Worm (Caenorhabditis elegans) whole organism, L1 larva: ENCODE data around the gene klf-1.
A peak's percentile ranks its signal among the peaks of the same experiment; 100 is the strongest.

Experiments used
- C04F5.9 ChIP-seq: sonication (generic microtip); optimal IDR thresholded peaks from 2 replicates; lab custom pipeline; 2016; ENCODE audit warnings: missing genetic modification characterization, missing compliant biosample characterization
- C34B4.2 ChIP-seq: sonication (generic microtip); optimal IDR thresholded peaks from 2 replicates; lab custom pipeline; 2017; ENCODE audit warnings: mild to moderate bottlenecking, missing genetic modification characterization, missing compliant biosample characterization
- F16B12.6 ChIP-seq: fragments of 150-350 bp; optimal IDR thresholded peaks from 2 replicates; lab custom pipeline; 2014; ENCODE audit warnings: missing biosample characterization, missing genetic modification characterization
- aha-1 ChIP-seq: fragments of 150-350 bp; optimal IDR thresholded peaks from 2 replicates; lab custom pipeline; 2014; ENCODE audit warnings: missing biosample characterization, missing genetic modification characterization
- alr-1 ChIP-seq: fragments of 200-800 bp; sonication (Bioruptor generic); optimal IDR thresholded peaks from 2 replicates; lab custom pipeline; 2018; ENCODE audit warnings: borderline replicate concordance, mild to moderate bottlenecking, missing genetic modification characterization, missing compliant biosample characterization
- aly-2 ChIP-seq: fragments of 150-350 bp; optimal IDR thresholded peaks from 2 replicates; lab custom pipeline; 2014; ENCODE audit warnings: missing biosample characterization, missing genetic modification characterization
- ama-1 ChIP-seq: fragments of 150-350 bp; optimal IDR thresholded peaks from 2 replicates; lab custom pipeline; 2014
- blmp-1 ChIP-seq: fragments of 150-350 bp; optimal IDR thresholded peaks from 2 replicates; lab custom pipeline; 2014; ENCODE audit warnings: missing biosample characterization, missing genetic modification characterization
- ceh-82 ChIP-seq, 3 experiments: fragments of 150-350 bp in 1 of 3; sonication (generic microtip) in 2 of 3; optimal IDR thresholded peaks; 2 replicates each; lab custom pipeline; 2014 to 2017; ENCODE audit warnings: missing biosample characterization in 3 of 3, missing genetic modification characterization in 3 of 3
- ceh-90 ChIP-seq: sonication (generic microtip); optimal IDR thresholded peaks from 2 replicates; lab custom pipeline; 2016; ENCODE audit warnings: missing genetic modification characterization, missing compliant biosample characterization
- dpl-1 ChIP-seq, 3 experiments: fragments of 150-350 bp in 2 of 3; sonication (generic microtip) in 1 of 3; optimal IDR thresholded peaks; 2 replicates each; lab custom pipeline; 2014 to 2017; ENCODE audit warnings: missing biosample characterization in 3 of 3, missing genetic modification characterization in 3 of 3, missing genetic modification reagents in 3 of 3
- efl-1 ChIP-seq, 4 experiments: fragments of 150-350 bp; optimal IDR thresholded peaks in 3 of 4; peaks in 1 of 4; 1 replicate in 1 of 4; 2 replicates in 3 of 4; lab custom pipeline; 2014; ENCODE audit warnings: missing biosample characterization in 2 of 4, missing genetic modification characterization in 2 of 4, missing genetic modification reagents in 2 of 4
- efl-3 ChIP-seq: fragments of 200-800 bp; sonication (Bioruptor generic); optimal IDR thresholded peaks from 2 replicates; lab custom pipeline; 2018; ENCODE audit warnings: mild to moderate bottlenecking, missing genetic modification characterization, missing compliant biosample characterization
- egl-27 ChIP-seq, 2 experiments: fragments of 150-350 bp in 1 of 2; sonication (generic microtip); optimal IDR thresholded peaks; 3 replicates each; lab custom pipeline; 2017 to 2018; ENCODE audit warnings: missing biosample characterization in 2 of 2, missing genetic modification characterization in 2 of 2, missing genetic modification reagents in 2 of 2
- elt-2 ChIP-seq: sonication (generic microtip); optimal IDR thresholded peaks from 2 replicates; lab custom pipeline; 2016; ENCODE audit warnings: missing genetic modification characterization, mild to moderate bottlenecking, inconsistent platforms, missing compliant biosample characterization, missing genetic modification reagents
- elt-3 ChIP-seq, 6 experiments: fragments of 150-350 bp in 1 of 6; sonication (generic microtip); optimal IDR thresholded peaks; 2 replicates each; lab custom pipeline; 2017 to 2018; ENCODE audit warnings: missing biosample characterization in 6 of 6, missing genetic modification characterization in 6 of 6, inconsistent platforms in 1 of 6
- ets-5 ChIP-seq: fragments of 200-800 bp; sonication (Bioruptor generic); IDR thresholded peaks from 2 replicates; pipeline ENCODE4 v1.3.6; 2022; ENCODE audit warnings: missing genetic modification characterization, missing compliant biosample characterization
- fkh-4 ChIP-seq: sonication (generic microtip); optimal IDR thresholded peaks from 2 replicates; lab custom pipeline; 2016; ENCODE audit warnings: missing compliant biosample characterization, missing genetic modification characterization, borderline replicate concordance
- fkh-8 ChIP-seq: sonication (generic microtip); optimal IDR thresholded peaks from 2 replicates; lab custom pipeline; 2016; ENCODE audit warnings: mild to moderate bottlenecking, missing genetic modification characterization, missing compliant biosample characterization
- fos-1 ChIP-seq: fragments of 150-350 bp; optimal IDR thresholded peaks from 2 replicates; lab custom pipeline; 2014; ENCODE audit warnings: missing biosample characterization, missing genetic modification characterization
- grh-1 ChIP-seq: fragments of 200-800 bp; sonication (Bioruptor generic); IDR thresholded peaks from 2 replicates; pipeline ENCODE4 v1.3.6; 2022; ENCODE audit warnings: missing genetic modification reagents, missing genetic modification characterization, missing compliant biosample characterization
- hlh-4 ChIP-seq: sonication (generic microtip); optimal IDR thresholded peaks from 2 replicates; lab custom pipeline; 2016; ENCODE audit warnings: mild to moderate bottlenecking, missing genetic modification characterization, missing compliant biosample characterization
- irx-1 ChIP-seq: sonication (generic microtip); optimal IDR thresholded peaks from 2 replicates; lab custom pipeline; 2016; ENCODE audit warnings: missing genetic modification characterization, missing compliant biosample characterization
- isw-1 ChIP-seq: fragments of 200-800 bp; sonication (Bioruptor generic); IDR thresholded peaks from 2 replicates; pipeline ENCODE4 v1.3.6; 2022; ENCODE audit warnings: missing genetic modification characterization, missing compliant biosample characterization
- lin-13 ChIP-seq: fragments of 150-350 bp; optimal IDR thresholded peaks from 2 replicates; lab custom pipeline; 2014; ENCODE audit warnings: missing biosample characterization, missing genetic modification reagents, missing genetic modification characterization
- lin-14 ChIP-seq: fragments of 200-800 bp; sonication (Bioruptor generic); optimal IDR thresholded peaks from 2 replicates; lab custom pipeline; 2018; ENCODE audit warnings: mild to moderate bottlenecking, missing genetic modification characterization, moderate library complexity, missing compliant biosample characterization
- lin-15B ChIP-seq: fragments of 150-350 bp; sonication (generic microtip); optimal IDR thresholded peaks from 3 replicates; lab custom pipeline; 2014; ENCODE audit warnings: missing biosample characterization, missing genetic modification characterization
- lin-35 ChIP-seq, 2 experiments: fragments of 150-350 bp; optimal IDR thresholded peaks; 2 replicates each; lab custom pipeline; 2014; ENCODE audit warnings: missing biosample characterization in 2 of 2, missing genetic modification characterization in 2 of 2, missing genetic modification reagents in 2 of 2
- lin-39 ChIP-seq: fragments of 150-350 bp; optimal IDR thresholded peaks from 2 replicates; lab custom pipeline; 2014; ENCODE audit warnings: missing biosample characterization, missing genetic modification reagents, missing genetic modification characterization
- lir-3 ChIP-seq: sonication (generic microtip); optimal IDR thresholded peaks from 2 replicates; lab custom pipeline; 2016; ENCODE audit warnings: mild to moderate bottlenecking, missing genetic modification characterization, moderate library complexity, missing compliant biosample characterization; ENCODE audit not compliant: poor library complexity
- lsy-2 ChIP-seq, 2 experiments: fragments of 150-350 bp; optimal IDR thresholded peaks; 2 replicates each; lab custom pipeline; 2014; ENCODE audit warnings: missing biosample characterization in 2 of 2, missing genetic modification characterization in 2 of 2
- mab-9 ChIP-seq: fragments of 200-800 bp; sonication (Bioruptor generic); IDR thresholded peaks from 2 replicates; pipeline ENCODE4 v1.3.6; 2022; ENCODE audit warnings: missing genetic modification reagents, missing genetic modification characterization, missing compliant biosample characterization
- mdl-1 ChIP-seq, 2 experiments: fragments of 150-350 bp; optimal IDR thresholded peaks; 2 replicates each; lab custom pipeline; 2014 to 2017; ENCODE audit warnings: missing biosample characterization in 2 of 2, missing genetic modification characterization in 2 of 2, inconsistent platforms in 1 of 2
- nhr-11 ChIP-seq: fragments of 150-350 bp; optimal IDR thresholded peaks from 2 replicates; lab custom pipeline; 2014; ENCODE audit warnings: missing biosample characterization, missing genetic modification characterization
- nhr-19 ChIP-seq: fragments of 200-800 bp; sonication (Bioruptor generic); conservative IDR thresholded peaks from 2 replicates; pipeline ENCODE4 v1.3.6; 2022; ENCODE audit warnings: missing genetic modification characterization, missing compliant biosample characterization
- nhr-20 ChIP-seq: sonication (generic microtip); optimal IDR thresholded peaks from 2 replicates; lab custom pipeline; 2016; ENCODE audit warnings: mild to moderate bottlenecking, missing genetic modification characterization, missing compliant biosample characterization
- nhr-47 ChIP-seq: sonication (generic microtip); optimal IDR thresholded peaks from 2 replicates; lab custom pipeline; 2016; ENCODE audit warnings: mild to moderate bottlenecking, missing genetic modification characterization, moderate library complexity, missing compliant biosample characterization
- nhr-71 ChIP-seq: sonication (generic microtip); optimal IDR thresholded peaks from 2 replicates; lab custom pipeline; 2016; ENCODE audit warnings: mild to moderate bottlenecking, missing genetic modification characterization, moderate library complexity, missing compliant biosample characterization
- nhr-76 ChIP-seq: sonication (generic microtip); optimal IDR thresholded peaks from 2 replicates; lab custom pipeline; 2017; ENCODE audit warnings: missing biosample characterization, missing genetic modification characterization
- nhr-77 ChIP-seq: fragments of 150-350 bp; optimal IDR thresholded peaks from 2 replicates; lab custom pipeline; 2014; ENCODE audit warnings: missing biosample characterization, missing genetic modification characterization
- nhr-85 ChIP-seq: sonication (generic microtip); peaks from one replicate; lab custom pipeline; 2016; ENCODE audit warnings: missing genetic modification characterization, inconsistent platforms, missing compliant biosample characterization
- skn-1 ChIP-seq: fragments of 150-350 bp; optimal IDR thresholded peaks from 2 replicates; lab custom pipeline; 2014; ENCODE audit warnings: missing biosample characterization, missing genetic modification characterization
- snu-23 ChIP-seq: sonication (generic microtip); optimal IDR thresholded peaks from 2 replicates; lab custom pipeline; 2016; ENCODE audit warnings: missing genetic modification characterization, missing compliant biosample characterization
- sox-4 ChIP-seq: sonication (generic microtip); optimal IDR thresholded peaks from 2 replicates; lab custom pipeline; 2016; ENCODE audit warnings: missing genetic modification characterization, missing compliant biosample characterization
- tbx-2 ChIP-seq: sonication (generic microtip); optimal IDR thresholded peaks from 2 replicates; lab custom pipeline; 2016; ENCODE audit warnings: missing genetic modification characterization, missing compliant biosample characterization
- tlp-1 ChIP-seq: fragments of 150-350 bp; optimal IDR thresholded peaks from 2 replicates; lab custom pipeline; 2014; ENCODE audit warnings: missing biosample characterization, missing genetic modification characterization
- unc-62 ChIP-seq: fragments of 150-350 bp; optimal IDR thresholded peaks from 2 replicates; lab custom pipeline; 2014; ENCODE audit warnings: missing biosample characterization, missing genetic modification reagents, missing genetic modification characterization
- unc-86 ChIP-seq: sonication (generic microtip); optimal IDR thresholded peaks from 2 replicates; lab custom pipeline; 2016; ENCODE audit warnings: missing genetic modification characterization, missing compliant biosample characterization
- zip-4 ChIP-seq: fragments of 200-800 bp; sonication (Bioruptor generic); optimal IDR thresholded peaks from 2 replicates; lab custom pipeline; 2018; ENCODE audit warnings: mild to moderate bottlenecking, missing genetic modification characterization, moderate library complexity, missing compliant biosample characterization

klf-1 gene

DNA sequence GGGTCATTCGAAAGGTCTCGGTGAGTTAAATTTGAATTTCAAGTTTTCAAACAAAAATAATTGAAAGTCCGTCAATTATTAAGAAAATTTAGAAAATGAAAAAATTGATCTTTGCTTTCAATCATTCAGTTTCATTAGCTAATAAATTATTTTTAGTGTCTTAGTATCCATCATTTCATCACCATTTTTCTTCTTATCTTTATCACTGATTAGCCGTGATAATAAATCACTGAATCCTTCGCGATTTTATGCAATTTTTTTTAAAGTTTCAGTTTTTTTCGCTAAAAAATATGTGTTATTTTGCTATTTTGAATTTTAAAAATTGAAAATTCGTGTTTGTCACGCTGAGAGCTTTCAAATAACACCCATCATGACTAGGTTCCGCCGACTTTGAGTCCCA is 5.6 kb upstream of the klf-1 start:
- TF ChIP-seq aha-1 (tag; lab: Kevin White, UChicago) (no peak), elt-3 (tag; optimal IDR thresholded peaks at IDR 0.05; lab: Kevin White, UChicago) (peak in 1 of 6 experiments; percentile 7), isw-1 (GFP tag; lab: Robert Waterston, UW) (no peak)

DNA sequence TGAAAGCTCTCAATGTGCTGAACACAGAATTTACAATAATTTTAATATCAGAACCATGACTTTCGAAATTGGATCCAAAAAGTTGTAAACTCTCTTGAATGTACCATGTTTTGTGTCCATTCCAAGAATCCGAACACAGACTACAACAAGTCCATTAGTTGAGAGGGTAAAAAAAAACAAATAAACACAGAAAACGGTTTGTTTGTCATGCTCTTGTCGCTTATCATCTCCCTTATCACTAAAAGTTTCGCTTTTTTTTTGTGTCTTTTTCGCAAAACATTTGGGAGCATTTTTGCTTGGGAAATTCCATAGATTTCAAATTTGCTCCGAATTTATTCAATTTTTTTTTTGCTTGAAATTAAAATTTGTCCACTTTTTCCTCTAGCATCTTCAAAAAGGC is 5.1 kb upstream of the klf-1 start:
- TF ChIP-seq alr-1 (no peak), elt-2 (tag; lab: Kevin White, UChicago) (peak; percentile 45)

DNA sequence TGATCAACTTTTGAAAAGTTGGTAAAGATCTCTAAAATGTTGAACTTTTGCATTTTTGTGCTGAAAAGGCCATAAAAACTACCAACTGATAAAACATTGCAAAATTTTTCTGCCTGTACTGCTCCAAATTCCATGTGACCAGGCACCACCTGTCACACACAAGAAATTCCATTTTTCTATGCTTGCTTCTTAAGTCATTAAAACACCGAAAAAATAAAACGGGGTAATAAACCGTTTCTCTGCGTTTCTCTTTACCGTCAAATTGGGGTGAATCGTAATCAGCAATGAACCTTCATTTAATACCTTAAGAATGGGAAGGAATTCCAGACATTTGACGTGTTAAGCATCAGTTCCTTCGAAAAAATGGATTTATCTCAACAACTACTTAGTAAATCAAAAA is 4.4 kb upstream of the klf-1 start:
- TF ChIP-seq unc-86 (no peak), ceh-82 (tag; optimal IDR thresholded peaks at IDR 0.05; lab: Kevin White, UChicago) (no peak), mdl-1 (tag; optimal IDR thresholded peaks at IDR 0.05; lab: Kevin White, UChicago) (no peak), lin-15B (no peak), nhr-85 (tag; lab: Kevin White, UChicago) (no peak), grh-1 (GFP tag; lab: Robert Waterston, UW) (no peak), dpl-1 (GFP tag; optimal IDR thresholded peaks at IDR 0.05; lab: Kevin White, UChicago) (no peak), irx-1 (tag; lab: Kevin White, UChicago) (no peak), lin-35 (GFP tag; optimal IDR thresholded peaks at IDR 0.05; lab: Kevin White, UChicago) (peak in 1 of 2 experiments; percentile 31), zip-4 (GFP tag; lab: Kevin White, UChicago) (no peak), egl-27 (tag; optimal IDR thresholded peaks at IDR 0.05; lab: Kevin White, UChicago) (no peak), mab-9 (GFP tag; lab: Robert Waterston, UW) (no peak), blmp-1 (tag; lab: Kevin White, UChicago) (peak; percentile 6), lir-3 (no peak), tbx-2 (tag; lab: Kevin White, UChicago) (no peak), sox-4 (tag; lab: Kevin White, UChicago) (no peak), nhr-20 (tag; lab: Kevin White, UChicago) (peak; percentile 4), skn-1 (tag; lab: Kevin White, UChicago) (no peak), C34B4.2 (no peak), unc-62 (GFP tag; lab: Kevin White, UChicago) (no peak), C04F5.9 (no peak), hlh-4 (tag; lab: Kevin White, UChicago) (no peak), tlp-1 (no peak), ceh-90 (tag; lab: Kevin White, UChicago) (no peak), ama-1 (lab: Kevin White, UChicago) (no peak), nhr-19 (GFP tag; lab: Robert Waterston, UW) (no peak), efl-1 (optimal IDR thresholded peaks at IDR 0.05; lab: Kevin White, UChicago) (no peak), efl-1 (GFP tag; optimal IDR thresholded peaks at IDR 0.05 in 1 of 2; lab: Kevin White, UChicago) (peak in 1 of 2 experiments; percentile 50), aly-2 (no peak), fkh-8 (no peak), lin-39 (tag; lab: Kevin White, UChicago) (no peak), lin-14 (GFP tag; lab: Kevin White, UChicago) (no peak), elt-3 (tag; optimal IDR thresholded peaks at IDR 0.05; lab: Kevin White, UChicago) (no peak), nhr-76 (tag; lab: Kevin White, UChicago) (no peak), nhr-47 (tag; lab: Kevin White, UChicago) (no peak), snu-23 (no peak), nhr-77 (tag; lab: Kevin White, UChicago) (no peak), efl-3 (no peak), nhr-11 (no peak), nhr-71 (tag; lab: Kevin White, UChicago) (peak; percentile 4), ets-5 (GFP tag; lab: Robert Waterston, UW) (no peak), lin-13 (GFP tag; lab: Kevin White, UChicago) (no peak), elt-2 (tag; lab: Kevin White, UChicago) (peak; percentile 86), lsy-2 (tag; optimal IDR thresholded peaks at IDR 0.05; lab: Kevin White, UChicago) (peak in 1 of 2 experiments; percentile 2), fkh-4 (tag; lab: Kevin White, UChicago) (no peak), fos-1 (tag; lab: Kevin White, UChicago) (no peak), F16B12.6 (tag; lab: Kevin White, UChicago) (no peak), isw-1 (GFP tag; lab: Robert Waterston, UW) (no peak)
